Worm (Caenorhabditis elegans) whole organism, L3 larva: ENCODE measurements around the gene F46F5.14.

Experiments
- ceh-82 ChIP-seq: fragments of 150-350 bp; optimal IDR thresholded peaks from 2 replicates; lab custom pipeline; 2014; ENCODE audit warnings: missing biosample characterization, missing genetic modification characterization
- elt-1 ChIP-seq: fragments of 150-350 bp; optimal IDR thresholded peaks from 2 replicates; lab custom pipeline; 2014; ENCODE audit warnings: missing biosample characterization, missing genetic modification characterization
- fos-1 ChIP-seq: fragments of 150-350 bp; optimal IDR thresholded peaks from 2 replicates; lab custom pipeline; 2014; ENCODE audit warnings: missing biosample characterization, missing genetic modification characterization
- mdl-1 ChIP-seq: fragments of 150-350 bp; optimal IDR thresholded peaks from 2 replicates; lab custom pipeline; 2014; ENCODE audit warnings: missing biosample characterization, missing genetic modification characterization

DNA sequence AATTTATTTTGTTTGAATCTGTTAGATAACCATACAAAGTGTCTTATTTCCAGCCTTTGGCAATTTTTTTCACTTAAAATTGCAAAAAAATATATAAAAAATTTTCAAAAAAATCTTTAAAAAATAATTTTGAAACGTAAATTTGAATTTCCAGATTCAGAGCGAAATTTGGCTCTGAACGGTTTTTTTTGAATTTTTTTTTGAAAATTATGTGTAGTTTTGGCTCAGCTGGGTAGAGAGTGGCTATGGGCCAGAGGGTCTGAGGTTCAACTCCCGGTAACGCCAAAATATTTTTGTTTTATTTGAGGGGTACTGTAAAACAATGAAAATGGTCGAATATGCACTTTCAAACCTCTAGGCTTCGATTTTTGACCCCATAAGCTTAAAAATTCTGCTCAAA lies 46.3 kb upstream of the F46F5.14 start:
- TF ChIP-seq ceh-82 (no peak), fos-1 (tag; lab: Kevin White, UChicago) (no peak), mdl-1 (tag; lab: Kevin White, UChicago) (no peak), elt-1 (tag; lab: Kevin White, UChicago) (no peak)
